Worm (Caenorhabditis elegans) whole organism, young adult: Measurements from ENCODE around the gene rps-22.
A peak's percentile ranks its signal among the peaks of the same experiment; 100 is the strongest.

Experiments
- B0035.1 ChIP-seq: sonication (generic microtip); optimal IDR thresholded peaks from 2 replicates; lab custom pipeline; 2016; ENCODE audit warnings: missing genetic modification characterization, mild to moderate bottlenecking, missing compliant biosample characterization, missing genotype, missing genetic modification reagents
- C06A6.2 ChIP-seq: fragments of 200-800 bp; sonication (Bioruptor generic); conservative IDR thresholded peaks from 2 replicates; pipeline ENCODE4 v1.3.6; 2022; ENCODE audit warnings: missing genetic modification characterization, missing compliant biosample characterization
- F22D6.2 ChIP-seq: sonication (generic microtip); optimal IDR thresholded peaks from 2 replicates; lab custom pipeline; 2016; ENCODE audit warnings: mild to moderate bottlenecking, missing genetic modification characterization, missing compliant biosample characterization
- F23B12.7 ChIP-seq: sonication (generic microtip); optimal IDR thresholded peaks from 2 replicates; lab custom pipeline; 2017; ENCODE audit warnings: missing genetic modification characterization, mild to moderate bottlenecking, missing compliant biosample characterization, antibody characterized with exemption, moderate library complexity; ENCODE audit not compliant: insufficient read depth
- F39B2.1 ChIP-seq: fragments of 200-800 bp; sonication (Bioruptor generic); IDR thresholded peaks from 2 replicates; pipeline ENCODE4 v1.3.6; 2022; ENCODE audit warnings: missing genetic modification reagents, missing genetic modification characterization, missing compliant biosample characterization
- F49E8.2 ChIP-seq: sonication (generic microtip); optimal IDR thresholded peaks from 3 replicates; lab custom pipeline; 2017; ENCODE audit warnings: missing genetic modification characterization, mild to moderate bottlenecking, missing compliant biosample characterization, antibody characterized with exemption, moderate library complexity; ENCODE audit not compliant: insufficient read depth
- K11D2.4 ChIP-seq: fragments of 200-800 bp; sonication (Bioruptor generic); IDR thresholded peaks from 2 replicates; pipeline ENCODE4 v1.3.6; 2022; ENCODE audit warnings: missing genetic modification reagents, missing genetic modification characterization, missing compliant biosample characterization
- K12H6.12 ChIP-seq: fragments of 200-800 bp; sonication (Bioruptor generic); optimal IDR thresholded peaks from 2 replicates; lab custom pipeline; 2018; ENCODE audit warnings: mild to moderate bottlenecking, missing genetic modification characterization, missing compliant biosample characterization
- T07F8.4 ChIP-seq: sonication (generic microtip); optimal IDR thresholded peaks from 2 replicates; lab custom pipeline; 2016; ENCODE audit warnings: mild to moderate bottlenecking, missing genetic modification characterization, moderate library complexity, missing compliant biosample characterization
- ama-1 ChIP-seq, 3 experiments: fragments of 150-350 bp in 1 of 3; sonication (generic microtip) in 2 of 3; optimal IDR thresholded peaks; 2 replicates each; lab custom pipeline; 2014 to 2018; ENCODE audit warnings: missing biosample characterization in 2 of 3, missing genetic modification characterization in 2 of 3, missing genetic modification reagents in 2 of 3
- atf-7 ChIP-seq: sonication (generic microtip); optimal IDR thresholded peaks from 2 replicates; lab custom pipeline; 2017; ENCODE audit warnings: mild to moderate bottlenecking, missing genetic modification characterization, missing compliant biosample characterization
- athp-1 ChIP-seq: sonication (generic microtip); optimal IDR thresholded peaks from 2 replicates; lab custom pipeline; 2017; ENCODE audit warnings: mild to moderate bottlenecking, missing genetic modification characterization, missing compliant biosample characterization
- attf-5 ChIP-seq: fragments of 200-800 bp; sonication (Bioruptor generic); optimal IDR thresholded peaks from 2 replicates; lab custom pipeline; 2018; ENCODE audit warnings: mild to moderate bottlenecking, missing genetic modification characterization, missing compliant biosample characterization
- cebp-1 ChIP-seq, 2 experiments: fragments of 200-800 bp in 1 of 2; sonication (Bioruptor generic) in 1 of 2; sonication (generic microtip) in 1 of 2; IDR thresholded peaks in 1 of 2; optimal IDR thresholded peaks in 1 of 2; 2 replicates each; pipeline versions ENCODE4 v1.3.6 to Lab custom; 2017 to 2022; ENCODE audit warnings: missing compliant biosample characterization in 2 of 2, missing genetic modification characterization in 2 of 2, mild to moderate bottlenecking in 1 of 2, missing genetic modification reagents in 1 of 2, moderate library complexity in 1 of 2
- chd-7 ChIP-seq: sonication (generic microtip); optimal IDR thresholded peaks from 2 replicates; lab custom pipeline; 2016; ENCODE audit warnings: mild to moderate bottlenecking, missing genetic modification characterization, moderate library complexity, missing compliant biosample characterization
- die-1 ChIP-seq: sonication (generic microtip); optimal IDR thresholded peaks from 2 replicates; lab custom pipeline; 2016; ENCODE audit warnings: missing genotype, mild to moderate bottlenecking, missing genetic modification characterization, missing compliant biosample characterization
- egl-44 ChIP-seq: fragments of 200-800 bp; sonication (Bioruptor generic); IDR thresholded peaks from 2 replicates; pipeline ENCODE4 v1.3.6; 2022; ENCODE audit warnings: missing genetic modification reagents, missing genetic modification characterization, missing compliant biosample characterization
- egrh-3 ChIP-seq: fragments of 200-800 bp; sonication (Bioruptor generic); IDR thresholded peaks from 2 replicates; pipeline ENCODE4 v1.3.6; 2022; ENCODE audit warnings: missing genetic modification reagents, missing genetic modification characterization, missing compliant biosample characterization
- fkh-3 ChIP-seq: sonication (generic microtip); optimal IDR thresholded peaks from 2 replicates; lab custom pipeline; 2016; ENCODE audit warnings: mild to moderate bottlenecking, missing genetic modification characterization, missing compliant biosample characterization
- gei-17 ChIP-seq: fragments of 200-800 bp; sonication (Bioruptor generic); optimal IDR thresholded peaks from 2 replicates; lab custom pipeline; 2018; ENCODE audit warnings: mild to moderate bottlenecking, missing genetic modification characterization, missing compliant biosample characterization
- hmg-1.2 ChIP-seq: fragments of 200-800 bp; sonication (Bioruptor generic); IDR thresholded peaks from 2 replicates; pipeline ENCODE4 v1.3.6; 2022; ENCODE audit warnings: missing genetic modification reagents, missing genetic modification characterization, missing compliant biosample characterization
- hsf-1 ChIP-seq: fragments of 200-800 bp; sonication (Bioruptor generic); IDR thresholded peaks from 2 replicates; pipeline ENCODE4 v1.3.6; 2022; ENCODE audit warnings: missing genetic modification reagents, missing genetic modification characterization, missing compliant biosample characterization
- lag-1 ChIP-seq: fragments of 200-800 bp; sonication (Bioruptor generic); IDR thresholded peaks from 2 replicates; pipeline ENCODE4 v1.3.6; 2022; ENCODE audit warnings: missing genetic modification reagents, missing genetic modification characterization, missing compliant biosample characterization
- let-526 ChIP-seq: fragments of 200-800 bp; sonication (Bioruptor generic); IDR thresholded peaks from 2 replicates; pipeline ENCODE4 v1.3.6; 2022; ENCODE audit warnings: missing genetic modification reagents, missing genetic modification characterization, missing compliant biosample characterization
- lin-26 ChIP-seq: fragments of 200-800 bp; sonication (Bioruptor generic); IDR thresholded peaks from 2 replicates; pipeline ENCODE4 v1.3.6; 2022; ENCODE audit warnings: missing genetic modification reagents, missing genetic modification characterization, missing compliant biosample characterization
- lin-35 ChIP-seq, 3 experiments: fragments of 150-350 bp in 2 of 3; sonication (generic microtip) in 1 of 3; optimal IDR thresholded peaks; 2 replicates each; lab custom pipeline; 2014 to 2018; ENCODE audit warnings: missing biosample characterization in 3 of 3, missing genetic modification characterization in 3 of 3, missing genetic modification reagents in 3 of 3
- lin-40 ChIP-seq: sonication (generic microtip); optimal IDR thresholded peaks from 2 replicates; lab custom pipeline; 2016; ENCODE audit warnings: missing genetic modification characterization, mild to moderate bottlenecking, missing compliant biosample characterization, missing genotype, missing genetic modification reagents
- lsl-1 ChIP-seq: fragments of 200-800 bp; sonication (Bioruptor generic); optimal IDR thresholded peaks from 2 replicates; lab custom pipeline; 2018; ENCODE audit warnings: mild to moderate bottlenecking, missing genetic modification characterization, moderate library complexity, missing compliant biosample characterization
- mxl-1 ChIP-seq: sonication (generic microtip); optimal IDR thresholded peaks from 2 replicates; lab custom pipeline; 2016; ENCODE audit warnings: missing genetic modification characterization, missing compliant biosample characterization
- nfyb-1 ChIP-seq: fragments of 200-800 bp; sonication (Bioruptor generic); IDR thresholded peaks from 2 replicates; pipeline ENCODE4 v1.3.6; 2022; ENCODE audit warnings: missing genetic modification reagents, missing genetic modification characterization, missing compliant biosample characterization
- nhr-120 ChIP-seq: fragments of 200-800 bp; sonication (Bioruptor generic); IDR thresholded peaks from 2 replicates; pipeline ENCODE4 v1.3.6; 2022; ENCODE audit warnings: missing genetic modification characterization, missing compliant biosample characterization
- nhr-27 ChIP-seq: fragments of 200-800 bp; sonication (Bioruptor generic); optimal IDR thresholded peaks from 2 replicates; lab custom pipeline; 2018; ENCODE audit warnings: mild to moderate bottlenecking, missing genetic modification characterization, moderate library complexity, missing compliant biosample characterization
- nhr-80 ChIP-seq: sonication (generic microtip); optimal IDR thresholded peaks from 2 replicates; lab custom pipeline; 2016; ENCODE audit warnings: missing genetic modification characterization, missing compliant biosample characterization
- pbrm-1 ChIP-seq: fragments of 200-800 bp; sonication (Bioruptor generic); IDR thresholded peaks from 2 replicates; pipeline ENCODE4 v1.3.6; 2022; ENCODE audit warnings: missing genetic modification reagents, missing genetic modification characterization, missing compliant biosample characterization
- pha-4 ChIP-seq: fragments of 150-350 bp; sonication (generic microtip); optimal IDR thresholded peaks from 2 replicates; lab custom pipeline; 2014; ENCODE audit warnings: missing biosample characterization, missing genetic modification reagents, missing genetic modification characterization
- rcor-1 ChIP-seq: fragments of 200-800 bp; sonication (Bioruptor generic); IDR thresholded peaks from 2 replicates; pipeline ENCODE4 v1.3.6; 2022; ENCODE audit warnings: missing genetic modification reagents, missing genetic modification characterization, missing compliant biosample characterization
- snpc-1.1 ChIP-seq: sonication (generic microtip); optimal IDR thresholded peaks from 2 replicates; lab custom pipeline; 2017; ENCODE audit warnings: missing genetic modification characterization, mild to moderate bottlenecking, missing compliant biosample characterization, antibody characterized with exemption, moderate library complexity, missing genotype, missing genetic modification reagents; ENCODE audit not compliant: insufficient read depth
- snpc-4 ChIP-seq, 5 experiments: fragments of 150-350 bp in 1 of 5; sonication (generic microtip) in 4 of 5; optimal IDR thresholded peaks; 2 replicates each; lab custom pipeline; 2014 to 2018; ENCODE audit warnings: missing genetic modification characterization in 5 of 5, missing biosample characterization in 3 of 5, antibody characterized with exemption in 2 of 5, mild to moderate bottlenecking in 2 of 5, missing compliant biosample characterization in 2 of 5, missing genotype in 2 of 5, moderate library complexity in 2 of 5, missing genetic modification reagents in 1 of 5
- somi-1 ChIP-seq: fragments of 200-800 bp; sonication (Bioruptor generic); optimal IDR thresholded peaks from 2 replicates; lab custom pipeline; 2018; ENCODE audit warnings: mild to moderate bottlenecking, missing genetic modification characterization, missing compliant biosample characterization
- tbp1 ChIP-seq: fragments of 200-800 bp; sonication (Bioruptor generic); optimal IDR thresholded peaks from 2 replicates; lab custom pipeline; 2018; ENCODE audit warnings: mild to moderate bottlenecking, missing genetic modification characterization, missing compliant biosample characterization
- tlf-1 ChIP-seq: fragments of 200-800 bp; sonication (Bioruptor generic); optimal IDR thresholded peaks from 2 replicates; lab custom pipeline; 2018; ENCODE audit warnings: mild to moderate bottlenecking, missing genetic modification characterization, missing compliant biosample characterization
- ztf-26 ChIP-seq: sonication (generic microtip); optimal IDR thresholded peaks from 2 replicates; lab custom pipeline; 2017; ENCODE audit warnings: missing genetic modification characterization, missing compliant biosample characterization

rps-22 gene

DNA sequence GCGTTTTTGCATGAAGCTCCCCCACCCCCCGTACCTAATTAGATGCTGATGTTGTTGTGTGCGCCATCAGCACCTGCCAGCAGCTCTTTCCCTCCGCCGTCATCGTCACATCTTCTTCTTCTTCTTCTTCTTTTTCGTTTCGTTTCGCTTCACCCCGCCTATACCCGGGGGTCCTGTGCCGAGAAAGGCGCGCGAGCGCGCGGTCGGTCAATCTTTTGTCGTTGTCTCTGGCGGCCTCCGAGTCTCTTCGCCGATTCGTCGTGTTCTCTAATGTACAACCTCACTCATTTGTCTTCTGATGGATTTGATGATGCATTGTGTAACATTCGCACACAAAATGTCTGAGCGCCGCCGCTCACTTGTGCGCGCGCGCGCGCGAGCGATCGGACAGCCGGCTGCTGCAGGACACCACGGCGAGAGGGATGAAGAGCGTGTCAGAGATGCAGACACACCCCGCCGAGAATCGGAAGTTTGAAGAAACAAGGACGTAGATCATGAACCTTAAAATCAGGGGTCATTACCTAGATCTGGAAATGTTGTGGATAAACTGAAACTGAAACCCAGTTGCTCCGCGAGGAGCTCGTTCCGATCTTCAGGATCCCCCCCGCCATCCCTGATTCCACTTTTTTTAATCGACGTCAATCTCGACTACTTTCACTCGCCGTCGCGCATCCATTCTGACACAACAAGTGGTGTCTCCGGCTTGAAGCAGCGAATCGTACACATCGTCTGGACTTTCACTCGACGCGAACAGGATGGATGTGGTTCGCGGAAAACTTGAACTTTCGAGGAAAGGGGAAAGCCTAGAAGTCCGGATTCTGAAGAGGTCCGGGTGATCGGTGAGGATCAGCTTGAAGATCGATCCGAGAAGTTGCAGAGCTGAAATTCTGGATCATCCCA is 26.7 kb upstream of the rps-22 start (continued):
- TF ChIP-seq snpc-1.1 (tag; lab: Kevin White, UChicago), result no peak
- no peak for TF ChIP-seq F49E8.2 (tag; lab: Kevin White, UChicago)
- peak; percentile 83 for TF ChIP-seq C06A6.2
- peak; percentile 52 for TF ChIP-seq B0035.1

DNA sequence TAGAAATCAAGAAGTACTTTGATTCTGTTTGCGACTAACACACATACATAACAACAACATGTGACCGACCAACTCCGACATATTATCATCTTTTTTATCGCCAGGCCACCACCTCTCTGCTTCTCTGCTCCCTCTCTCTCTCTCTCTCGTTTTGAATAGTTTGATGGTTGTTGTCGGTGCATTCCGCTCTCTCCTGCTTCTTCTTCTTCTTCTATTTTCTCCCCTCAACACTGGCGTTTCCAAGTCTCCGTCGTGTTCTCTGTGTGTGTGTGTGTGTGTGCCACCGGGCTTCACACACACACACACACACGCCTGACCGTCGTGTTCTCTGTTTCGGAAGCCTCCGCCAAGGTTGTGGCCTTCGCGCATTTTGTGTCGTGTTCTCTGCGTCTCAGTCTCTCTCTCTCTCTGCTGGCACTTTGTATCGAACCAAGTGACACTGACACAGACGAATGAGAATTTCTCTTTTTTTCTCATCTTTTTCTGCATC is 25.2 kb upstream of the rps-22 start:
- peak; percentile 79 for TF ChIP-seq hmg-1.2 (GFP tag; lab: Robert Waterston, UW)
- 0 out of 2 replicates have a peak, but pooled peaks have one; percentile 77 for TF ChIP-seq lin-26 (GFP tag; lab: Robert Waterston, UW)
- peak; percentile 93 for TF ChIP-seq C06A6.2
- TF ChIP-seq athp-1 (tag; lab: Kevin White, UChicago), result peak; percentile 67
- peak; percentile 84 for TF ChIP-seq gei-17 (GFP tag; lab: Kevin White, UChicago)
- TF ChIP-seq atf-7 (tag; lab: Kevin White, UChicago), result peak; percentile 97
- TF ChIP-seq F39B2.1 (GFP tag; lab: Robert Waterston, UW), result no peak
- TF ChIP-seq ama-1 (optimal IDR thresholded peaks at IDR 0.05; lab: Kevin White, UChicago), result no peak
- TF ChIP-seq ama-1 (GFP tag; optimal IDR thresholded peaks at IDR 0.05; lab: Kevin White, UChicago), result no peak
- peak; percentile 97 for TF ChIP-seq ztf-26 (tag; lab: Kevin White, UChicago)
- peak; percentile 61 for TF ChIP-seq egrh-3 (GFP tag; lab: Robert Waterston, UW)
- TF ChIP-seq T07F8.4, result peak; percentile 55
- TF ChIP-seq K11D2.4 (GFP tag; lab: Robert Waterston, UW), result peak; percentile 91
- TF ChIP-seq F23B12.7, result no peak
- TF ChIP-seq attf-5, result peak; percentile 92
- TF ChIP-seq egl-44, result peak; percentile 84
- peak; percentile 79 for TF ChIP-seq die-1 (tag; lab: Kevin White, UChicago)
- TF ChIP-seq nhr-27 (tag; lab: Kevin White, UChicago), result peak; percentile 24
- TF ChIP-seq let-526 (GFP tag; lab: Robert Waterston, UW), result no peak
- peak; percentile 88 for TF ChIP-seq pha-4 (tag; lab: Kevin White, UChicago)
- TF ChIP-seq rcor-1 (GFP tag; lab: Robert Waterston, UW), result peak; percentile 28; the same call in 1 of the 2 replicates
- TF ChIP-seq snpc-4 (GFP tag; optimal IDR thresholded peaks at IDR 0.05; lab: Kevin White, UChicago), result peak; percentile 62
- TF ChIP-seq snpc-4 (tag; optimal IDR thresholded peaks at IDR 0.05; lab: Kevin White, UChicago), result peak; percentile 13 to 77 (median 69)
- TF ChIP-seq nhr-120, result no peak
- TF ChIP-seq lin-35 (GFP tag; optimal IDR thresholded peaks at IDR 0.05; lab: Kevin White, UChicago), result peak in 1 of 3 experiments; percentile 86
- TF ChIP-seq fkh-3 (tag; lab: Kevin White, UChicago), result no peak
- TF ChIP-seq nhr-80 (tag; lab: Kevin White, UChicago), result peak; percentile 100
- no peak for TF ChIP-seq mxl-1
- TF ChIP-seq lsl-1 (GFP tag; lab: Kevin White, UChicago), result no peak
- peak; percentile 62 for TF ChIP-seq tbp1
- TF ChIP-seq cebp-1 (GFP tag; IDR thresholded peaks at IDR 0.05; lab: Robert Waterston, UW), result no peak; the same call in 1 of the 2 replicates
- TF ChIP-seq cebp-1 (tag; optimal IDR thresholded peaks at IDR 0.05; lab: Kevin White, UChicago), result peak; percentile 95
- peak; percentile 98 for TF ChIP-seq chd-7 (tag; lab: Kevin White, UChicago)
- peak; percentile 98 for TF ChIP-seq lin-40 (tag; lab: Kevin White, UChicago)
- peak; percentile 75 for TF ChIP-seq pbrm-1 (GFP tag; lab: Robert Waterston, UW)
- TF ChIP-seq nfyb-1 (GFP tag; lab: Robert Waterston, UW), result peak; percentile 94
- peak; percentile 80; the same call in 1 of the 2 replicates for TF ChIP-seq lag-1 (GFP tag; lab: Robert Waterston, UW)
- peak; percentile 99 for TF ChIP-seq somi-1 (GFP tag; lab: Kevin White, UChicago)
- TF ChIP-seq tlf-1, result peak; percentile 91
- TF ChIP-seq K12H6.12 (tag; lab: Kevin White, UChicago), result peak; percentile 93
- peak; percentile 97 for TF ChIP-seq F22D6.2
- TF ChIP-seq hsf-1 (GFP tag; lab: Robert Waterston, UW), result no peak
